Worm (Caenorhabditis elegans): ENCODE measurements around the gene mut-15.

mut-15 gene

ce11 chrV:15014164-15014563, 11.8 kb downstream of the mut-15 start, which contains the start of gene obr-2:
Gene obr-2 (minus strand): TSS chrV:15014264.
- no peak for TF ChIP-seq zip-8 (tag; optimal IDR thresholded peaks at IDR 0.05)
- TF ChIP-seq bed-3 (GFP tag; optimal IDR thresholded peaks at IDR 0.05): no peak
- TF ChIP-seq unc-120 (tag; optimal IDR thresholded peaks at IDR 0.05; ENCODE audit: poor library complexity, severe bottlenecking): no peak
- TF ChIP-seq nhr-237 (tag; optimal IDR thresholded peaks at IDR 0.05): no peak
- TF ChIP-seq lin-13 (tag; optimal IDR thresholded peaks at IDR 0.05): no peak
- no peak for TF ChIP-seq elt-3 (tag; optimal IDR thresholded peaks at IDR 0.05)

DNA sequence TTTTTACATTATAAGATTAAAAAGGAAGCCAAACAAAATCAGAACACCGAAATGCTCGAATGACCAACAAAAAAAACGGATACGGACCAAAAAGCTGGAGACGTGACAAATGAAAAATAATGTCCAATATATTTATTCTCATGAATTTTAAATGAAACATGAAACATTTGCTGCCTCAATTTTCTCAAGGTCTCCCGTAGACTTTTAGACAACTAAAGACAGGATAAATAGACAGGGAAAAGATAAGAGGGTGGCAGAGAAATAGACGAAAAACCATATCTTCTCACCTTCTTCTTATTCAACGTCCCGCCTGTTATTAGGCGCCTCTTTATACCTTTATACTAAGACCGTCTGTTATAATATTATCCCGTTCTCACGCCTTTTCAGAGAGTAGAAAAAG, 13.5 kb downstream of the mut-15 start:
- peak; percentile 6 for TF ChIP-seq unc-120 (tag; optimal IDR thresholded peaks at IDR 0.05; ENCODE audit: poor library complexity, severe bottlenecking)
- TF ChIP-seq flh-1 (GFP tag; optimal IDR thresholded peaks at IDR 0.05): no peak

ce11 chrV:15016795-15017429, 14.6 kb downstream of the mut-15 start:
- no peak for TF ChIP-seq lin-13 (tag; optimal IDR thresholded peaks at IDR 0.05)
- no peak for TF ChIP-seq nhr-237 (tag; optimal IDR thresholded peaks at IDR 0.05)
- TF ChIP-seq lsy-2 (tag; optimal IDR thresholded peaks at IDR 0.05): no peak
- TF ChIP-seq unc-62 (GFP tag; optimal IDR thresholded peaks at IDR 0.05): no peak
- no peak for TF ChIP-seq unc-120 (tag; optimal IDR thresholded peaks at IDR 0.05; ENCODE audit: poor library complexity, severe bottlenecking)
- TF ChIP-seq mab-5 (tag; optimal IDR thresholded peaks at IDR 0.05): no peak
- no peak for TF ChIP-seq zip-8 (tag; optimal IDR thresholded peaks at IDR 0.05)
- TF ChIP-seq blmp-1 (tag; optimal IDR thresholded peaks at IDR 0.05): no peak
- TF ChIP-seq sptf-1 (tag; optimal IDR thresholded peaks at IDR 0.05): no peak
- no peak for TF ChIP-seq tbx-8 (GFP tag; optimal IDR thresholded peaks at IDR 0.05)

ce11 chrV:15020229-15020628, 17.9 kb downstream of the mut-15 start, which contains the start of gene F14H8.2:
Gene F14H8.2 (minus strand): TSS chrV:15020329.
- TF ChIP-seq unc-39 (tag; optimal IDR thresholded peaks at IDR 0.05): no peak

- TF ChIP-seq M03D4.4 (tag; optimal IDR thresholded peaks at IDR 0.05) (no peak), lsy-2 (tag; optimal IDR thresholded peaks at IDR 0.05) (no peak), nhr-28 (tag; optimal IDR thresholded peaks at IDR 0.05) (no peak), ces-1 (GFP tag; optimal IDR thresholded peaks at IDR 0.05) (no peak), elt-1 (tag; optimal IDR thresholded peaks at IDR 0.05; ENCODE audit: borderline replicate concordance, insufficient read depth) (no peak), nhr-2 (tag; optimal IDR thresholded peaks at IDR 0.05) (no peak), ceh-43 (GFP tag; optimal IDR thresholded peaks at IDR 0.05) (no peak), lin-32 (GFP tag; optimal IDR thresholded peaks at IDR 0.05) (no peak), unc-62 (GFP tag; optimal IDR thresholded peaks at IDR 0.05) (no peak), lin-13 (tag; optimal IDR thresholded peaks at IDR 0.05) (no peak), unc-39 (tag; optimal IDR thresholded peaks at IDR 0.05) (no peak), blmp-1 (tag; optimal IDR thresholded peaks at IDR 0.05) (no peak)
Observed at ce11 chrV:15020732-15021131, 18.4 kb downstream of the mut-15 start, which contains the start of gene F14H8.5. Gene F14H8.5 (plus strand): TSS chrV:15021032.

DNA sequence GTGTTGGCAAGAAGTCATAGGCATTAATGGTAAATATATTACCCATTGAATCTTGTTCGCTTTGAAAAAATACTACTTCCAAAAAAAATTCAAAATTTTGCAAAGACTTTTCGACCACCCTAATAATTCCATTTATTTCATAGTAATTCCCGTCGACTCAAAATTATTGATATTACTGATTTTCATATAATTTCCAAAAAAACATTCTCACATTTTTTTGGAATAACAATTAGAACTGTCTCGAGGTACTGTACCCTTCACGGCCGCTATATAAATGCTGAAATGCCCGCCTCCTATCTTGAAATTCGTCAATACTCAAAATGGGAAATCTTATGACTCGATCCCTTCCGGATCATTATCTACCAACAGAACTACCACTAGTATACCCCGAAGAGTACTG, 21.2 kb downstream of the mut-15 start, which contains the start of gene F14H8.4:
TSS of gene F14H8.4 (plus strand) at position 301 of the 400 bp plus-strand sequence.
- TF ChIP-seq pha-4 (tag; optimal IDR thresholded peaks at IDR 0.05) (no peak), ceh-83 (GFP tag; optimal IDR thresholded peaks at IDR 0.05) (no peak), lin-13 (tag; optimal IDR thresholded peaks at IDR 0.05) (no peak), flh-1 (GFP tag; optimal IDR thresholded peaks at IDR 0.05) (no peak), cnd-1 (tag; optimal IDR thresholded peaks at IDR 0.05) (no peak), sem-2 (GFP tag; optimal IDR thresholded peaks at IDR 0.05) (no peak), elt-1 (tag; optimal IDR thresholded peaks at IDR 0.05; ENCODE audit: borderline replicate concordance, insufficient read depth) (no peak), mls-2 (tag; optimal IDR thresholded peaks at IDR 0.05) (no peak), unc-120 (tag; optimal IDR thresholded peaks at IDR 0.05; ENCODE audit: poor library complexity, severe bottlenecking) (no peak), nhr-237 (tag; optimal IDR thresholded peaks at IDR 0.05) (no peak)

Measured in whole organism, mixed stage, embryonic.